Fruit fly (Drosophila melanogaster) whole organism, embryonic: ENCODE data around the gene galectin.

Experiments used
- CG10267 ChIP-seq: fragments of 200-800 bp; sonication (Bioruptor generic); optimal IDR thresholded peaks from 2 replicates; lab custom pipeline; 2018; ENCODE audit warnings: missing biosample characterization, mild to moderate bottlenecking, missing genetic modification characterization, moderate library complexity
- CG14014 ChIP-seq: fragments of 200-800 bp; sonication (Bioruptor generic); IDR thresholded peaks from 2 replicates; pipeline ENCODE4 v1.3.6; 2022; ENCODE audit warnings: missing biosample characterization, missing genetic modification characterization
- CG3407 ChIP-seq: fragments of 200-800 bp; sonication (Bioruptor generic); optimal IDR thresholded peaks from 2 replicates; lab custom pipeline; 2018; ENCODE audit warnings: missing biosample characterization, mild to moderate bottlenecking, missing genetic modification characterization
- CG3995 ChIP-seq: fragments of 200-800 bp; sonication (Bioruptor generic); optimal IDR thresholded peaks from 3 replicates; lab custom pipeline; 2016; ENCODE audit warnings: missing biosample characterization, missing genetic modification characterization
- CG7372 ChIP-seq: fragments of 200-800 bp; sonication (Bioruptor generic); IDR thresholded peaks from 2 replicates; pipeline ENCODE4 v1.3.6; 2022; ENCODE audit warnings: missing biosample characterization, missing genetic modification characterization
- GATAe ChIP-seq: fragments of 200-800 bp; sonication (Bioruptor generic); conservative IDR thresholded peaks from 2 replicates; pipeline ENCODE4 v1.3.6; 2022; ENCODE audit warnings: missing biosample characterization, missing genetic modification characterization
- al ChIP-seq: fragments of 200-800 bp; sonication (Bioruptor generic); IDR thresholded peaks from 2 replicates; pipeline ENCODE4 v1.3.6; 2022; ENCODE audit warnings: missing biosample characterization, missing genetic modification characterization
- ara ChIP-seq: fragments of 200-800 bp; sonication (Bioruptor generic); IDR thresholded peaks from 2 replicates; pipeline ENCODE4 v1.3.6; 2022; ENCODE audit warnings: missing biosample characterization, missing genetic modification characterization
- dati ChIP-seq: fragments of 200-800 bp; sonication (Bioruptor generic); IDR thresholded peaks from 2 replicates; pipeline ENCODE4 v1.3.6; 2022; ENCODE audit warnings: missing biosample characterization, missing genetic modification characterization
- gem ChIP-seq: fragments of 200-800 bp; sonication (Bioruptor generic); optimal IDR thresholded peaks from 2 replicates; lab custom pipeline; 2019; ENCODE audit warnings: missing biosample characterization, mild to moderate bottlenecking, missing genetic modification characterization, moderate library complexity
- lbe ChIP-seq: fragments of 200-800 bp; sonication (Bioruptor generic); optimal IDR thresholded peaks from 2 replicates; lab custom pipeline; 2016; ENCODE audit warnings: missing biosample characterization, mild to moderate bottlenecking, missing genetic modification characterization
- pan ChIP-seq, 4 experiments: fragments of >200 bp in 3 of 4; fragments of 200-800 bp in 1 of 4; sonication (Bioruptor generic) in 1 of 4; optimal IDR thresholded peaks in 3 of 4; IDR thresholded peaks in 1 of 4; 2 replicates each; pipeline versions ENCODE4 v1.3.6 to Lab custom; 2017 to 2022; ENCODE audit warnings: missing biosample characterization in 2 of 4, missing genetic modification characterization in 2 of 4, mixed read lengths in 1 of 4
- tup ChIP-seq: fragments of 200-800 bp; sonication (Bioruptor generic); optimal IDR thresholded peaks from 2 replicates; lab custom pipeline; 2016; ENCODE audit warnings: missing biosample characterization, mild to moderate bottlenecking, missing genetic modification characterization, moderate library complexity

dm6 chr2L:117750-118149, 46.2 kb downstream of the galectin start:
- TF ChIP-seq CG3995 (no peak), gem (tag; lab: Kevin White, UChicago) (peak; percentile 9), dati (no peak), CG7372 (no peak), GATAe (GFP tag; lab: Robert Waterston, UW) (no peak), CG14014 (GFP tag; lab: Robert Waterston, UW) (peak; percentile 62; the same call in 1 of the 2 replicates), CG10267 (tag; lab: Kevin White, UChicago) (no peak), CG3407 (GFP tag; lab: Kevin White, UChicago) (peak; percentile 54), pan (optimal IDR thresholded peaks at IDR 0.05; lab: Kevin White, UChicago) (no peak), pan (GFP tag; optimal IDR thresholded peaks at IDR 0.05 in 1 of 2, IDR thresholded peaks at IDR 0.05 in 1 of 2) (peak in 1 of 2 experiments; percentile 41), al (no peak), tup (GFP tag; lab: Kevin White, UChicago) (peak; percentile 55), lbe (GFP tag; lab: Kevin White, UChicago) (no peak), ara (no peak)
